Worm (Caenorhabditis elegans) whole organism, L4 larva: ENCODE data around the gene clec-2.

Source experiments
- T20F7.1 ChIP-seq: fragments of 200-800 bp; sonication (Bioruptor generic); optimal IDR thresholded peaks from 2 replicates; lab custom pipeline; 2018; ENCODE audit warnings: mild to moderate bottlenecking, missing genetic modification characterization, missing compliant biosample characterization
- Y75B8A.6 ChIP-seq: fragments of 200-800 bp; sonication (Bioruptor generic); IDR thresholded peaks from 2 replicates; pipeline ENCODE4 v1.3.6; 2022; ENCODE audit warnings: missing genetic modification reagents, missing genetic modification characterization, missing compliant biosample characterization
- ama-1 ChIP-seq: fragments of 150-350 bp; optimal IDR thresholded peaks from 2 replicates; lab custom pipeline; 2014; ENCODE audit warnings: inconsistent platforms, mixed read lengths
- ceh-44 ChIP-seq: fragments of 200-800 bp; sonication (Bioruptor generic); IDR thresholded peaks from 2 replicates; pipeline ENCODE4 v1.3.6; 2022; ENCODE audit warnings: missing genetic modification reagents, missing genetic modification characterization, missing compliant biosample characterization
- daf-12 ChIP-seq: fragments of 150-350 bp; optimal IDR thresholded peaks from 2 replicates; lab custom pipeline; 2014; ENCODE audit warnings: missing biosample characterization, missing genetic modification reagents, missing genetic modification characterization
- dpl-1 ChIP-seq: fragments of 150-350 bp; optimal IDR thresholded peaks from 2 replicates; lab custom pipeline; 2014; ENCODE audit warnings: missing biosample characterization, missing genetic modification reagents, missing genetic modification characterization
- egl-27 ChIP-seq: sonication (generic microtip); optimal IDR thresholded peaks from 3 replicates; lab custom pipeline; 2017; ENCODE audit warnings: missing biosample characterization, missing genetic modification reagents, missing genetic modification characterization
- hif-1 ChIP-seq, 2 experiments: sonication (generic microtip); optimal IDR thresholded peaks; 2 replicates each; lab custom pipeline; 2016 to 2017; ENCODE audit warnings: missing compliant biosample characterization in 2 of 2, missing genetic modification characterization in 2 of 2, missing genetic modification reagents in 2 of 2, missing genotype in 2 of 2, mild to moderate bottlenecking in 1 of 2
- lim-7 ChIP-seq: fragments of 200-800 bp; sonication (Bioruptor generic); IDR thresholded peaks from 2 replicates; pipeline ENCODE4 v1.3.6; 2022; ENCODE audit warnings: missing genetic modification characterization, missing compliant biosample characterization
- mxl-2 ChIP-seq: fragments of 200-800 bp; sonication (Bioruptor generic); conservative IDR thresholded peaks from 2 replicates; pipeline ENCODE4 v1.3.6; 2022; ENCODE audit warnings: missing genetic modification reagents, missing genetic modification characterization, missing compliant biosample characterization
- nhr-76 ChIP-seq: fragments of 150-350 bp; optimal IDR thresholded peaks from 2 replicates; lab custom pipeline; 2014; ENCODE audit warnings: missing biosample characterization, missing genetic modification characterization
- nhr-77 ChIP-seq: fragments of 150-350 bp; optimal IDR thresholded peaks from 2 replicates; lab custom pipeline; 2014; ENCODE audit warnings: missing biosample characterization, missing genetic modification characterization
- snpc-4 ChIP-seq: fragments of 150-350 bp; optimal IDR thresholded peaks from 2 replicates; lab custom pipeline; 2014; ENCODE audit warnings: missing biosample characterization, missing genetic modification characterization

ce11 chrII:2979061-2979460 lies 44.2 kb downstream of the clec-2 start:
- TF ChIP-seq ama-1 (no peak), mxl-2 (GFP tag; lab: Robert Waterston, UW) (no peak), egl-27 (no peak), dpl-1 (GFP tag; lab: Kevin White, UChicago) (no peak), nhr-77 (tag; lab: Kevin White, UChicago) (no peak), T20F7.1 (no peak), hif-1 (tag; optimal IDR thresholded peaks at IDR 0.05; lab: Kevin White, UChicago) (no peak), snpc-4 (tag; lab: Kevin White, UChicago) (no peak), nhr-76 (tag; lab: Kevin White, UChicago) (no peak), lim-7 (GFP tag; lab: Robert Waterston, UW) (no peak), Y75B8A.6 (GFP tag; lab: Robert Waterston, UW) (no peak), daf-12 (tag; lab: Kevin White, UChicago) (no peak), ceh-44 (GFP tag; lab: Robert Waterston, UW) (no peak)
